Fruit fly (Drosophila melanogaster): ENCODE results near the gene chp.

chp gene

DNA sequence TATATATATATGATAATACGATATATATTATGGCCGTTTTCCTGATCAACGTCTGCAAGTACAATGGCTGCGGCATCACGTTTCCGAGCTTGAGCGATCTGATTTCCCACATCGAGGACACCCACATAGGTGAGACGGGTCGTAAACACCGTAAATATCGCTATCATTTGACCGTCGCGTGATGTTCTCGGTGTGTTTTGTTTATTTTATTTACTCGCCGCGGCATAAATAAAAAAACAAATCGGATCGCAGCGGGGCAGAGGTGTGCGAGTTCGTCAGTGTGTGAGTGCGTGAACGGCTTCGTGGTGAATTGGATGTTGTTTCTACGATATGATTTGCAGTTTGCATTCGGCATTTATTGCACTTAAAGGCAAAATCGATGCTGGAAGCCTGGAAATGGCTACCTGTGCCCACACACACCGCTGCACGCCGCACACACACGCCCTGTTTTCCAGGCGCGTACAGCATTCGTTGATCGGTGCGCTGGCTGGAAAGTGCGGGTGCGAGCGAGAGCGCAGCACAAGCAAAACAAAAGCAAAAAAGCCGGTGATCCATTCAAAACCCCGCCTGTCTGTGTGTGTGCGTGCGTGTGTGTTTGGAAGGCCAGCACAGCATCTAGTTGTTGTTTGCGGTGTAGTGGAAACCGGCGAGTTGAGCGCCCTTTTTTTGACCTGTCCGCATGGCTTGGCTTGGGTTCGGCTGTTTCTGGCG is 11.0 kb upstream of the chp start (continued):
- TF ChIP-seq Nf-YB (GFP tag; optimal IDR thresholded peaks at IDR 0.05) (peak; percentile 32), CG17612 (GFP tag; IDR thresholded peaks at IDR 0.05) (no peak), MBD-R2 (GFP tag; IDR thresholded peaks at IDR 0.05) (no peak), kay (GFP tag; optimal IDR thresholded peaks at IDR 0.05) (no peak), CG8924 (tag; optimal IDR thresholded peaks at IDR 0.05) (peak; percentile 43), sqz (GFP tag; optimal IDR thresholded peaks at IDR 0.05) (peak; percentile 65), cg (GFP tag; optimal IDR thresholded peaks at IDR 0.05) (peak; percentile 95), CG15601 (tag; optimal IDR thresholded peaks at IDR 0.05) (no peak), CG2678 (tag; optimal IDR thresholded peaks at IDR 0.05) (peak; percentile 4), klu (GFP tag; IDR thresholded peaks at IDR 0.05) (no peak), CG8089 (GFP tag; optimal IDR thresholded peaks at IDR 0.05) (no peak), D (optimal IDR thresholded peaks at IDR 0.05) (peak; percentile 80), D (GFP tag; optimal IDR thresholded peaks at IDR 0.05) (no peak), odd (GFP tag; optimal IDR thresholded peaks at IDR 0.05) (peak; percentile 3), CG17359 (tag; optimal IDR thresholded peaks at IDR 0.05) (peak; percentile 13), Med (GFP tag) (peak; percentile 48), zen (tag; optimal IDR thresholded peaks at IDR 0.05) (peak; percentile 3), ind (GFP tag; optimal IDR thresholded peaks at IDR 0.05) (no peak), CG8765 (GFP tag; IDR thresholded peaks at IDR 0.05) (no peak), CG10543 (GFP tag; optimal IDR thresholded peaks at IDR 0.05) (peak; percentile 63), CG4328 (GFP tag; optimal IDR thresholded peaks at IDR 0.05) (peak; percentile 39), Tbp (GFP tag; optimal IDR thresholded peaks at IDR 0.05) (no peak), CG1832 (GFP tag; optimal IDR thresholded peaks at IDR 0.05) (peak; percentile 85), MTF-1 (GFP tag; optimal IDR thresholded peaks at IDR 0.05; ENCODE audit: borderline replicate concordance) (peak; percentile 15), ftz-f1 (GFP tag; optimal IDR thresholded peaks at IDR 0.05) (peak; percentile 38), CG12391 (tag; optimal IDR thresholded peaks at IDR 0.05) (no peak), wdn (GFP tag; IDR thresholded peaks at IDR 0.05) (no peak), sens (GFP tag) (peak; percentile 77), CG15479 (GFP tag; optimal IDR thresholded peaks at IDR 0.05) (peak; percentile 43), unc-4 (GFP tag; IDR thresholded peaks at IDR 0.05; ENCODE audit: partially characterized antibody) (no peak), CoRest (tag; optimal IDR thresholded peaks at IDR 0.05) (no peak), CG3163 (GFP tag; optimal IDR thresholded peaks at IDR 0.05) (no peak), CG8944 (GFP tag; optimal IDR thresholded peaks at IDR 0.05) (no peak), disco-r (GFP tag; optimal IDR thresholded peaks at IDR 0.05) (no peak), Fer1 (GFP tag; optimal IDR thresholded peaks at IDR 0.05) (peak; percentile 31), Vsx1 (GFP tag; optimal IDR thresholded peaks at IDR 0.05) (peak; percentile 14), tin (GFP tag; optimal IDR thresholded peaks at IDR 0.05) (no peak), CG17802 (tag; optimal IDR thresholded peaks at IDR 0.05) (no peak), ham (GFP tag; IDR thresholded peaks at IDR 0.05) (no peak), cad (GFP tag; optimal IDR thresholded peaks at IDR 0.05) (peak; percentile 65), slp2 (GFP tag; optimal IDR thresholded peaks at IDR 0.05) (no peak), Trl (optimal IDR thresholded peaks at IDR 0.05) (no peak), Trl (GFP tag; optimal IDR thresholded peaks at IDR 0.05) (no peak), BtbVII (GFP tag; optimal IDR thresholded peaks at IDR 0.05) (peak; percentile 8), grau (tag; optimal IDR thresholded peaks at IDR 0.05) (no peak), gcm (GFP tag; optimal IDR thresholded peaks at IDR 0.05) (peak; percentile 1), Opbp (GFP tag; IDR thresholded peaks at IDR 0.05; ENCODE audit: partially characterized antibody) (no peak), CG13296 (GFP tag; optimal IDR thresholded peaks at IDR 0.05) (peak; percentile 34), fru (optimal IDR thresholded peaks at IDR 0.05) (peak; percentile 17), Lim3 (GFP tag; IDR thresholded peaks at IDR 0.05) (no peak), wek (GFP tag; optimal IDR thresholded peaks at IDR 0.05) (peak; percentile 20)

Measured in whole organism, embryonic.